Fruit fly (Drosophila melanogaster): ENCODE data around the gene CG3587.

Gene CG3587

dm6 chrX:1940020-1940419 is at the start of gene CG3587, which contains the start of gene CG3857 (continued):
- TF ChIP-seq CG8119 (GFP tag; IDR thresholded peaks at IDR 0.05) (peak; percentile 48), svp (GFP tag) (peak; percentile 85), topi (GFP tag; optimal IDR thresholded peaks at IDR 0.05) (peak; percentile 81), Hr38 (GFP tag; optimal IDR thresholded peaks at IDR 0.05) (peak; percentile 14), Blimp-1 (GFP tag; optimal IDR thresholded peaks at IDR 0.05) (peak; percentile 38), CG6808 (GFP tag; optimal IDR thresholded peaks at IDR 0.05) (peak; percentile 36), CG8632 (GFP tag; optimal IDR thresholded peaks at IDR 0.05) (peak; percentile 54), Sox14 (GFP tag; optimal IDR thresholded peaks at IDR 0.05) (peak; percentile 77)

- TF ChIP-seq salr (GFP tag; optimal IDR thresholded peaks at IDR 0.05) (no peak), dsx (GFP tag; optimal IDR thresholded peaks at IDR 0.05; ENCODE audit: poor library complexity, severe bottlenecking) (no peak), CG15336 (GFP tag; IDR thresholded peaks at IDR 0.05) (no peak), topi (GFP tag; optimal IDR thresholded peaks at IDR 0.05) (no peak), acj6 (GFP tag; optimal IDR thresholded peaks at IDR 0.05) (no peak), dac (GFP tag; optimal IDR thresholded peaks at IDR 0.05) (no peak), Eip93F (GFP tag; optimal IDR thresholded peaks at IDR 0.05) (no peak), Sox102F (GFP tag; optimal IDR thresholded peaks at IDR 0.05) (no peak), cyc (GFP tag; optimal IDR thresholded peaks at IDR 0.05) (no peak), lz (GFP tag; optimal IDR thresholded peaks at IDR 0.05) (no peak), Hr4 (GFP tag; optimal IDR thresholded peaks at IDR 0.05) (no peak)
Measured at dm6 chrX:1893532-1893931, 46.6 kb upstream of the CG3587 start.

dm6 chrX:1897384-1897783 is 42.7 kb upstream of the CG3587 start:
- no peak for TF ChIP-seq vri (GFP tag; optimal IDR thresholded peaks at IDR 0.05)
- TF ChIP-seq acj6 (GFP tag; optimal IDR thresholded peaks at IDR 0.05) = peak; percentile 46
- no peak for TF ChIP-seq Sox102F (GFP tag; optimal IDR thresholded peaks at IDR 0.05)
- no peak for TF ChIP-seq CG6854 (GFP tag; optimal IDR thresholded peaks at IDR 0.05)
- TF ChIP-seq fd59A (GFP tag; optimal IDR thresholded peaks at IDR 0.05) = peak; percentile 34
- peak; percentile 63 for TF ChIP-seq lz (GFP tag; optimal IDR thresholded peaks at IDR 0.05)
- peak; percentile 69 for TF ChIP-seq CG31627 (GFP tag; optimal IDR thresholded peaks at IDR 0.05)
- no peak for TF ChIP-seq Ets21C (GFP tag; optimal IDR thresholded peaks at IDR 0.05)
- TF ChIP-seq CG11762 (GFP tag; optimal IDR thresholded peaks at IDR 0.05; ENCODE audit: insufficient read depth) = no peak
- peak; percentile 21; the same call in 1 of the 2 replicates for TF ChIP-seq CG11294 (GFP tag; IDR thresholded peaks at IDR 0.05)
- peak; percentile 62 for TF ChIP-seq CG3919 (GFP tag; optimal IDR thresholded peaks at IDR 0.05)
- no peak for TF ChIP-seq CG11902 (GFP tag; optimal IDR thresholded peaks at IDR 0.05)
- TF ChIP-seq CG1621 (tag; optimal IDR thresholded peaks at IDR 0.05) = peak; percentile 17
- no peak for TF ChIP-seq CG8319 (GFP tag; optimal IDR thresholded peaks at IDR 0.05)
- TF ChIP-seq CG4318 (GFP tag; optimal IDR thresholded peaks at IDR 0.05) = no peak
- TF ChIP-seq Met (GFP tag; optimal IDR thresholded peaks at IDR 0.05) = no peak
- no peak for TF ChIP-seq Hr4 (GFP tag; optimal IDR thresholded peaks at IDR 0.05)
- no peak for TF ChIP-seq achi (GFP tag; optimal IDR thresholded peaks at IDR 0.05)
- TF ChIP-seq CG7368 (GFP tag; optimal IDR thresholded peaks at IDR 0.05) = no peak
- TF ChIP-seq fd85E (GFP tag; optimal IDR thresholded peaks at IDR 0.05) = no peak
- TF ChIP-seq Lpt (GFP tag; optimal IDR thresholded peaks at IDR 0.05) = peak; percentile 19
- no peak for TF ChIP-seq Eip93F (GFP tag; optimal IDR thresholded peaks at IDR 0.05)
- peak; percentile 44 for TF ChIP-seq Ets96B (tag; optimal IDR thresholded peaks at IDR 0.05)
- no peak for TF ChIP-seq net (GFP tag; optimal IDR thresholded peaks at IDR 0.05)
- TF ChIP-seq Eip75B (GFP tag; optimal IDR thresholded peaks at IDR 0.05) = no peak
- no peak for TF ChIP-seq CG6808 (GFP tag; optimal IDR thresholded peaks at IDR 0.05)
- TF ChIP-seq Hr38 (GFP tag; optimal IDR thresholded peaks at IDR 0.05) = no peak
- TF ChIP-seq Sox15 (GFP tag; optimal IDR thresholded peaks at IDR 0.05) = no peak
- peak; percentile 63 for TF ChIP-seq CG32006 (GFP tag; optimal IDR thresholded peaks at IDR 0.05)
- peak; percentile 87 for TF ChIP-seq Eip78C (GFP tag)
- TF ChIP-seq esn (GFP tag; optimal IDR thresholded peaks at IDR 0.05) = peak; percentile 67
- no peak for TF ChIP-seq spab (GFP tag; optimal IDR thresholded peaks at IDR 0.05)
- no peak for TF ChIP-seq CG10669 (GFP tag; optimal IDR thresholded peaks at IDR 0.05)
- TF ChIP-seq ss (GFP tag; optimal IDR thresholded peaks at IDR 0.05) = peak in 1 of 2 experiments; percentile 38
- peak; percentile 50 for TF ChIP-seq CG15336 (GFP tag; IDR thresholded peaks at IDR 0.05)
- peak; percentile 74 for TF ChIP-seq svp (GFP tag)
- TF ChIP-seq Smox (GFP tag; optimal IDR thresholded peaks at IDR 0.05) = no peak
- TF ChIP-seq CG6163 (GFP tag; IDR thresholded peaks at IDR 0.05) = peak; percentile 65
- no peak for TF ChIP-seq pdm3 (GFP tag; optimal IDR thresholded peaks at IDR 0.05)

All from whole organism, prepupa.